Fruit fly (Drosophila melanogaster): Measurements from ENCODE around the gene CG4842.

The CG4842 gene

dm6 chr3L:16408609-16409439 lies 40.6 kb downstream of the CG4842 start (continued):
- TF ChIP-seq phol (tag; optimal IDR thresholded peaks at IDR 0.05), result peak; percentile 1
- TF ChIP-seq da (GFP tag; optimal IDR thresholded peaks at IDR 0.05), result peak; percentile 32
- TF ChIP-seq Aef1 (GFP tag; IDR thresholded peaks at IDR 0.05), result no peak
- no peak for TF ChIP-seq CG3726 (GFP tag; IDR thresholded peaks at IDR 0.05)
- no peak for TF ChIP-seq BEAF-32 (GFP tag; optimal IDR thresholded peaks at IDR 0.05)
- TF ChIP-seq HLH3B (GFP tag; IDR thresholded peaks at IDR 0.05), result no peak
- TF ChIP-seq vfl (GFP tag; optimal IDR thresholded peaks at IDR 0.05), result no peak
- TF ChIP-seq CG13894 (tag; optimal IDR thresholded peaks at IDR 0.05), result no peak
- TF ChIP-seq CG17829 (tag; optimal IDR thresholded peaks at IDR 0.05), result peak; percentile 31
- no peak for TF ChIP-seq Deaf1 (tag; optimal IDR thresholded peaks at IDR 0.05)
- no peak for TF ChIP-seq CG4282 (GFP tag; optimal IDR thresholded peaks at IDR 0.05)
- TF ChIP-seq so (GFP tag; IDR thresholded peaks at IDR 0.05), result 0 out of 3 replicates have a peak, but pooled peaks have one; percentile 41
- TF ChIP-seq CG33557 (GFP tag; optimal IDR thresholded peaks at IDR 0.05), result peak; percentile 80
- no peak for TF ChIP-seq CG34422 (GFP tag; IDR thresholded peaks at IDR 0.05)
- TF ChIP-seq Neu2 (GFP tag; optimal IDR thresholded peaks at IDR 0.05; ENCODE audit: borderline replicate concordance), result peak; percentile 29
- peak; percentile 59 for TF ChIP-seq CG2875 (GFP tag; optimal IDR thresholded peaks at IDR 0.05)
- no peak for TF ChIP-seq D19B (GFP tag; optimal IDR thresholded peaks at IDR 0.05)
- no peak for TF ChIP-seq gcm2 (GFP tag; optimal IDR thresholded peaks at IDR 0.05)
- TF ChIP-seq tx (GFP tag; optimal IDR thresholded peaks at IDR 0.05), result no peak
- peak; percentile 83 for TF ChIP-seq pros (GFP tag; optimal IDR thresholded peaks at IDR 0.05)
- peak; percentile 78 for TF ChIP-seq HLHmδ (GFP tag; optimal IDR thresholded peaks at IDR 0.05)
- no peak for TF ChIP-seq aop (GFP tag; IDR thresholded peaks at IDR 0.05)
- no peak for TF ChIP-seq CG14667 (GFP tag; IDR thresholded peaks at IDR 0.05)
- TF ChIP-seq CG7271 (tag; optimal IDR thresholded peaks at IDR 0.05), result no peak
- TF ChIP-seq maf-S (GFP tag; optimal IDR thresholded peaks at IDR 0.05), result no peak
- TF ChIP-seq CG2129 (GFP tag; IDR thresholded peaks at IDR 0.05; ENCODE audit: partially characterized antibody), result no peak
- TF ChIP-seq CG3995 (GFP tag; optimal IDR thresholded peaks at IDR 0.05), result no peak
- TF ChIP-seq E2f2 (GFP tag; IDR thresholded peaks at IDR 0.05), result peak; percentile 63
- TF ChIP-seq CG6683 (GFP tag; optimal IDR thresholded peaks at IDR 0.05), result no peak
- TF ChIP-seq CG32767 (GFP tag; IDR thresholded peaks at IDR 0.05), result no peak; the same call in 1 of the 2 replicates
- TF ChIP-seq oc (tag; optimal IDR thresholded peaks at IDR 0.05), result no peak
- peak; percentile 0 for TF ChIP-seq dmrt99B (tag; optimal IDR thresholded peaks at IDR 0.05)
- TF ChIP-seq Antp (GFP tag; optimal IDR thresholded peaks at IDR 0.05), result no peak
- TF ChIP-seq CG17359 (tag; optimal IDR thresholded peaks at IDR 0.05), result peak; percentile 46
- TF ChIP-seq CG12942 (GFP tag; optimal IDR thresholded peaks at IDR 0.05), result peak; percentile 59
- peak; percentile 59 for TF ChIP-seq NC2β (GFP tag; optimal IDR thresholded peaks at IDR 0.05)
- TF ChIP-seq CG6813 (GFP tag; optimal IDR thresholded peaks at IDR 0.05), result peak; percentile 70
- no peak for TF ChIP-seq CG18599 (GFP tag; optimal IDR thresholded peaks at IDR 0.05)
- no peak for TF ChIP-seq jumu (GFP tag; optimal IDR thresholded peaks at IDR 0.05)
- no peak for TF ChIP-seq CG18011 (GFP tag; optimal IDR thresholded peaks at IDR 0.05)
- peak; percentile 53; the same call in 1 of the 3 replicates for TF ChIP-seq ci (GFP tag; IDR thresholded peaks at IDR 0.05)
- peak; percentile 94 for TF ChIP-seq kni (GFP tag; optimal IDR thresholded peaks at IDR 0.05)
- TF ChIP-seq CG7745 (tag; optimal IDR thresholded peaks at IDR 0.05), result peak; percentile 78
- no peak for TF ChIP-seq bigmax (GFP tag; optimal IDR thresholded peaks at IDR 0.05)
- TF ChIP-seq CG8478 (optimal IDR thresholded peaks at IDR 0.05), result peak; percentile 2
- no peak for TF ChIP-seq sr (GFP tag; IDR thresholded peaks at IDR 0.05)
- no peak for TF ChIP-seq Oaz (GFP tag; IDR thresholded peaks at IDR 0.05)
- TF ChIP-seq mam (GFP tag; optimal IDR thresholded peaks at IDR 0.05), result no peak
- TF ChIP-seq onecut (GFP tag; IDR thresholded peaks at IDR 0.05), result peak; percentile 43; the same call in 1 of the 2 replicates

Measured in whole organism, embryonic.